Worm (Caenorhabditis elegans): ENCODE data around the gene F42A10.9.

The F42A10.9 gene

DNA sequence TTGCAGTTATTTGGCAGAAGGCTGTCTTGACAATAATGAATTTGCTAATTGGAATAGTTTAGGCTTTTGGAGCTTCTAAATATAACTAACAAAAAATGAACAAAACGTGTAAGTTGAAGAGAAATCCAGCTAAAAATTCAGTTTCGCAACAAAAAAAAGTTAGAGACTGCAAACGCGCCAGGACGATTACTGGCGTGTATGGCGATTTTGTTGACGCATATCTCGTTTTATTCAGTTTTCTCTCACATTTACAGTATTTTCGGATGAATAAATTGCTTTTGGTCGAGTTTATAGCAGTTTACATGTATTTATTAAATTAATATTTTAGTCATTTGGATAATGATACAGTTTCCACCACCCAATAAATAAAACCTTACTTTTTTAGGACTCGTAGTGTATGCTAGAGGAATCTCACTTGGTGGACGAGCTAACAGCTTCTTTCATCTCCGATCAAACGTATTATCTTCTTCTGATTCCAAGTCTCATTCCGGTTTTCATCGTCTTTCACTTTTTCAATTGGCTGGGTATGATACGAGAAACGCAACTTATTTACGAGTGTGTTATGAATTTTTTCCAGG lies 8.7 kb downstream of the F42A10.9 start, which contains the start of the genes abcf-3 and F42A10.5 (continued):
- TF ChIP-seq nhr-42 (GFP tag; IDR thresholded peaks at IDR 0.05) = no peak
- TF ChIP-seq dpl-1 (GFP tag; optimal IDR thresholded peaks at IDR 0.05) = peak; percentile 74
- TF ChIP-seq duxl-1 (tag; optimal IDR thresholded peaks at IDR 0.05; ENCODE audit: poor library complexity) = peak; percentile 5
- TF ChIP-seq ztf-7 (tag; optimal IDR thresholded peaks at IDR 0.05) = peak; percentile 4
- peak; percentile 29; the same call in 1 of the 2 replicates for TF ChIP-seq T26A8.4 (GFP tag; IDR thresholded peaks at IDR 0.05)
- TF ChIP-seq mes-2 (tag; optimal IDR thresholded peaks at IDR 0.05; ENCODE audit: poor library complexity, severe bottlenecking) = peak; percentile 79
- TF ChIP-seq lin-13 (GFP tag; optimal IDR thresholded peaks at IDR 0.05) = peak; percentile 23
- no peak for TF ChIP-seq lir-3 (tag; optimal IDR thresholded peaks at IDR 0.05)
- no peak for TF ChIP-seq skn-1 (tag; optimal IDR thresholded peaks at IDR 0.05)
- TF ChIP-seq mdl-1 (tag; optimal IDR thresholded peaks at IDR 0.05) = no peak
- no peak for TF ChIP-seq F49E8.2 (tag; optimal IDR thresholded peaks at IDR 0.05; ENCODE audit: borderline replicate concordance)
- no peak for TF ChIP-seq nhr-237 (tag; optimal IDR thresholded peaks at IDR 0.05)
- TF ChIP-seq nhr-6 (tag; optimal IDR thresholded peaks at IDR 0.05) = no peak
- TF ChIP-seq egl-27 (tag; optimal IDR thresholded peaks at IDR 0.05) = no peak
- no peak for TF ChIP-seq daf-8 (GFP tag; IDR thresholded peaks at IDR 0.05)
- no peak for TF ChIP-seq cey-2 (tag; optimal IDR thresholded peaks at IDR 0.05; ENCODE audit: borderline replicate concordance, insufficient read depth)
- TF ChIP-seq ceh-28 (tag; optimal IDR thresholded peaks at IDR 0.05) = no peak
- TF ChIP-seq rbr-2 (tag; optimal IDR thresholded peaks at IDR 0.05) = peak; percentile 52
- TF ChIP-seq hlh-11 (tag; optimal IDR thresholded peaks at IDR 0.05) = peak; percentile 56
- no peak for TF ChIP-seq lin-15B (tag; optimal IDR thresholded peaks at IDR 0.05)
- no peak for TF ChIP-seq zip-2 (tag; optimal IDR thresholded peaks at IDR 0.05)
- no peak for TF ChIP-seq nhr-48 (tag; optimal IDR thresholded peaks at IDR 0.05)
- no peak for TF ChIP-seq F44E2.7 (GFP tag; IDR thresholded peaks at IDR 0.05)
- no peak for TF ChIP-seq snpc-4 (tag; optimal IDR thresholded peaks at IDR 0.05)
- TF ChIP-seq ctbp-1 (GFP tag; IDR thresholded peaks at IDR 0.05) = no peak
- no peak for TF ChIP-seq attf-4 (tag; optimal IDR thresholded peaks at IDR 0.05)
- 0 out of 2 replicates have a peak, but pooled peaks have one; percentile 29 for TF ChIP-seq hmg-1.1 (GFP tag; IDR thresholded peaks at IDR 0.05)
- TF ChIP-seq hlh-30 (tag; optimal IDR thresholded peaks at IDR 0.05; ENCODE audit: insufficient read depth) = peak; percentile 37
- no peak for TF ChIP-seq nhr-28 (tag; optimal IDR thresholded peaks at IDR 0.05)
- no peak for TF ChIP-seq dmd-8 (GFP tag; IDR thresholded peaks at IDR 0.05)
- no peak for TF ChIP-seq lin-39 (tag; optimal IDR thresholded peaks at IDR 0.05)
- peak; percentile 15 for TF ChIP-seq nhr-102 (tag; optimal IDR thresholded peaks at IDR 0.05)
- no peak for TF ChIP-seq nhr-10 (tag; optimal IDR thresholded peaks at IDR 0.05)
- no peak for TF ChIP-seq gei-8 (GFP tag; optimal IDR thresholded peaks at IDR 0.05)
- TF ChIP-seq lin-38 (GFP tag; IDR thresholded peaks at IDR 0.05) = no peak; the same call in 1 of the 2 replicates
- TF ChIP-seq unc-130 (GFP tag; optimal IDR thresholded peaks at IDR 0.05) = no peak
- TF ChIP-seq daf-19 (GFP tag; conservative IDR thresholded peaks at IDR 0.05) = no peak
- TF ChIP-seq tag-97 (GFP tag; IDR thresholded peaks at IDR 0.05) = no peak
- TF ChIP-seq F10B5.3 (tag; optimal IDR thresholded peaks at IDR 0.05) = no peak
- no peak for TF ChIP-seq vab-7 (GFP tag; IDR thresholded peaks at IDR 0.05)
- TF ChIP-seq ces-1 (GFP tag; optimal IDR thresholded peaks at IDR 0.05) = no peak
- TF ChIP-seq zag-1 (tag; optimal IDR thresholded peaks at IDR 0.05) = no peak
- no peak for TF ChIP-seq ceh-32 (tag; optimal IDR thresholded peaks at IDR 0.05; ENCODE audit: poor library complexity)
- no peak for TF ChIP-seq unc-39 (tag; optimal IDR thresholded peaks at IDR 0.05)
- no peak for TF ChIP-seq zfp-2 (tag; optimal IDR thresholded peaks at IDR 0.05)
- no peak for TF ChIP-seq pqm-1 (tag; optimal IDR thresholded peaks at IDR 0.05)
- TF ChIP-seq daf-12 (tag; optimal IDR thresholded peaks at IDR 0.05) = no peak
- no peak for TF ChIP-seq set-16 (GFP tag; IDR thresholded peaks at IDR 0.05)
- TF ChIP-seq ceh-62 (tag; optimal IDR thresholded peaks at IDR 0.05) = no peak
- TF ChIP-seq madf-9 (GFP tag; conservative IDR thresholded peaks at IDR 0.05) = no peak
- no peak for TF ChIP-seq mxl-2 (GFP tag; conservative IDR thresholded peaks at IDR 0.05)
- peak; percentile 36 for TF ChIP-seq F37D6.2 (tag; optimal IDR thresholded peaks at IDR 0.05)
